Worm (Caenorhabditis elegans) whole organism, midembryonic: ENCODE data around the gene B0462.5.

Experiments used
- cog-1 ChIP-seq: sonication (generic microtip); optimal IDR thresholded peaks from 2 replicates; lab custom pipeline; 2016; ENCODE audit warnings: missing genetic modification characterization, missing compliant biosample characterization
- flt-1 ChIP-seq: fragments of 200-800 bp; sonication (Bioruptor generic); IDR thresholded peaks from 2 replicates; pipeline ENCODE4 v1.3.6; 2022; ENCODE audit warnings: missing genetic modification characterization, missing compliant biosample characterization
- med-1 ChIP-seq: sonication (generic microtip); optimal IDR thresholded peaks from 2 replicates; lab custom pipeline; 2017; ENCODE audit warnings: missing genetic modification characterization, mild to moderate bottlenecking, missing compliant biosample characterization, antibody characterized with exemption, missing genetic modification reagents; ENCODE audit not compliant: insufficient read depth
- tab-1 ChIP-seq: fragments of 200-800 bp; sonication (Bioruptor generic); IDR thresholded peaks from 2 replicates; pipeline ENCODE4 v1.3.6; 2022; ENCODE audit warnings: missing genetic modification characterization, missing compliant biosample characterization
- ztf-29 ChIP-seq: fragments of 200-800 bp; sonication (Bioruptor generic); IDR thresholded peaks from 2 replicates; pipeline ENCODE4 v1.3.6; 2022; ENCODE audit warnings: missing genetic modification reagents, missing genetic modification characterization, missing compliant biosample characterization

- TF ChIP-seq flt-1 (GFP tag; lab: Robert Waterston, UW): no peak
- TF ChIP-seq ztf-29 (GFP tag; lab: Robert Waterston, UW): no peak
- no peak for TF ChIP-seq tab-1 (GFP tag; lab: Robert Waterston, UW)
- TF ChIP-seq med-1 (GFP tag; lab: Kevin White, UChicago): no peak
- no peak for TF ChIP-seq cog-1 (tag; lab: Kevin White, UChicago)
Observed at ce11 chrV:18364558-18364957, 41.4 kb upstream of the B0462.5 start, which contains the start of gene C08E8.9.
